Worm (Caenorhabditis elegans): ENCODE measurements around the gene F09E5.7.

F09E5.7 gene

DNA sequence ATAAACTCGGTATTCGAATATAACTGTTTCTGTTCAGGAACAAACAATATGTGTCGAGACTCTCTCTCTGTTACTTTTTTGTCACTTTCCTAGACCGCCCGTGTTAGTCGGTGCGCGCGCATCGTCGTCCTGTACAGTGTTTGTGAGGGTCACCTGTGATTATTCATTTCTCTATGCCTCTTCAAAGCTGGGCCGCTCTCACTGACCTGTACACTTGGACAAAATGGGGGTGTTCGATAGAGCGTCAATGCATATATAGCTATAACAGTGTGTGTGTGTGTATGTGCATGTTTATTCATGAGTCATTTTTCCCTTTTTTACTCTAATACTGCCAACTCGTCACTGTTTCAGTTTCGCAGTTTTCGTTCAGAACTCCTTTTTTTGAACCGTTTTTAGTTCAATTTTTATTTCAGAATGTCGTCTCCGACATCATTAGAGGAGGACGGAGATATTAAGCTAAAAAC is 27.7 kb downstream of the F09E5.7 start, which contains the start of gene pkc-3 (continued):
- TF ChIP-seq efl-3 (GFP tag; optimal IDR thresholded peaks at IDR 0.05): no peak
- TF ChIP-seq aha-1 (tag; optimal IDR thresholded peaks at IDR 0.05): no peak
- TF ChIP-seq nhr-28 (tag; optimal IDR thresholded peaks at IDR 0.05): no peak
- no peak for TF ChIP-seq hlh-17 (GFP tag; optimal IDR thresholded peaks at IDR 0.05; ENCODE audit: borderline replicate concordance)
- TF ChIP-seq lin-15B (tag; optimal IDR thresholded peaks at IDR 0.05): peak; percentile 17
- no peak for TF ChIP-seq sup-37 (GFP tag; optimal IDR thresholded peaks at IDR 0.05)
- TF ChIP-seq unc-98 (GFP tag; IDR thresholded peaks at IDR 0.05): no peak
- peak; percentile 53 to 54 for TF ChIP-seq efl-1 (optimal IDR thresholded peaks at IDR 0.05)
- TF ChIP-seq efl-1 (GFP tag; optimal IDR thresholded peaks at IDR 0.05 in 1 of 2): peak; percentile 21 to 95
- TF ChIP-seq elt-3 (tag; optimal IDR thresholded peaks at IDR 0.05): peak in 3 of 6 experiments; percentile 6 to 74 (median 66)
- no peak for TF ChIP-seq fkh-8 (tag; optimal IDR thresholded peaks at IDR 0.05)
- no peak for TF ChIP-seq C04F5.9 (tag; optimal IDR thresholded peaks at IDR 0.05)
- TF ChIP-seq ceh-8 (GFP tag; optimal IDR thresholded peaks at IDR 0.05): no peak
- TF ChIP-seq dpl-1 (GFP tag; optimal IDR thresholded peaks at IDR 0.05): peak in 2 of 3 experiments; percentile 47 to 50
- peak; percentile 81 for TF ChIP-seq nhr-20 (tag; optimal IDR thresholded peaks at IDR 0.05)
- TF ChIP-seq rnt-1 (tag; optimal IDR thresholded peaks at IDR 0.05): peak; percentile 16
- TF ChIP-seq lsy-2 (tag; optimal IDR thresholded peaks at IDR 0.05): peak; percentile 56 to 58
- peak; percentile 51 for TF ChIP-seq skn-1 (tag; optimal IDR thresholded peaks at IDR 0.05)
- TF ChIP-seq pqm-1 (tag; optimal IDR thresholded peaks at IDR 0.05): no peak
- TF ChIP-seq lin-14 (GFP tag; optimal IDR thresholded peaks at IDR 0.05): peak; percentile 83
- TF ChIP-seq hlh-4 (tag; optimal IDR thresholded peaks at IDR 0.05): no peak
- TF ChIP-seq lin-35 (GFP tag; optimal IDR thresholded peaks at IDR 0.05): peak; percentile 25 to 81
- TF ChIP-seq nhr-19 (GFP tag; conservative IDR thresholded peaks at IDR 0.05): peak; percentile 56
- TF ChIP-seq unc-86 (tag; optimal IDR thresholded peaks at IDR 0.05): no peak
- TF ChIP-seq dsc-1 (tag; optimal IDR thresholded peaks at IDR 0.05): no peak
- TF ChIP-seq lin-13 (GFP tag; optimal IDR thresholded peaks at IDR 0.05): peak; percentile 40
- TF ChIP-seq swsn-7 (tag; optimal IDR thresholded peaks at IDR 0.05): peak; percentile 50
- TF ChIP-seq mab-9 (GFP tag; IDR thresholded peaks at IDR 0.05): no peak
- TF ChIP-seq pax-3 (tag; optimal IDR thresholded peaks at IDR 0.05): no peak
- no peak for TF ChIP-seq nhr-12 (tag; optimal IDR thresholded peaks at IDR 0.05)
- peak; percentile 30 for TF ChIP-seq xbp-1 (tag; optimal IDR thresholded peaks at IDR 0.05)
- TF ChIP-seq nhr-90 (tag; optimal IDR thresholded peaks at IDR 0.05; ENCODE audit: poor library complexity): peak; percentile 77
- TF ChIP-seq aly-2 (tag; optimal IDR thresholded peaks at IDR 0.05): peak; percentile 11
- peak; percentile 68 for TF ChIP-seq elt-2 (tag; optimal IDR thresholded peaks at IDR 0.05)
- TF ChIP-seq fkh-10 (GFP tag; optimal IDR thresholded peaks at IDR 0.05): no peak
- TF ChIP-seq mef-2 (tag; optimal IDR thresholded peaks at IDR 0.05): no peak
- TF ChIP-seq jun-1 (tag; optimal IDR thresholded peaks at IDR 0.05): peak; percentile 20
- TF ChIP-seq zag-1 (tag; optimal IDR thresholded peaks at IDR 0.05): no peak
- TF ChIP-seq snpc-4 (tag; optimal IDR thresholded peaks at IDR 0.05): no peak
- TF ChIP-seq grh-1 (GFP tag; IDR thresholded peaks at IDR 0.05): peak; percentile 44
- peak; percentile 80 for TF ChIP-seq snu-23 (GFP tag; optimal IDR thresholded peaks at IDR 0.05)
- peak; percentile 12 for TF ChIP-seq lir-3 (tag; optimal IDR thresholded peaks at IDR 0.05; ENCODE audit: poor library complexity)
- TF ChIP-seq C34B4.2 (tag; optimal IDR thresholded peaks at IDR 0.05): no peak
- no peak for TF ChIP-seq ces-1 (GFP tag; optimal IDR thresholded peaks at IDR 0.05)

DNA sequence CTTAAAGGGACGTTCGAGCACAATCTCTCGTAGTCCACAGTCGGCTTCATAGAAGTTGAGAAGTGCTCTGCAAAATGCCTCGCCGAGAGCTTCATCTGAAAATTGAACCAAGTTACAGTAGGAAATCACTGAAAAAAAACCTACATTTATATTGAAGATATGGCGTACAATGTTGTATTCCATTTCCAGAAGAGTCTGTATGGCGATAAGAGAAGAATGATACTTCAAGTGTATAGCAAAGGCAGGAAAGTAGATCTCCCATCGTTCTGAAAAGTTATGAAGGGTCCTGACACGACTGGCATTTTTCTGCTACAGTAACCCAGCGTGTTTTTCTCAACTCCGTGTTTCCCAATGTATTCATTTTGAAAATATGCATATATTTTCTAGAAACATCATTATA is 32.4 kb downstream of the F09E5.7 start:
- TF ChIP-seq ceh-8 (GFP tag; optimal IDR thresholded peaks at IDR 0.05) (no peak), efl-1 (optimal IDR thresholded peaks at IDR 0.05) (no peak), efl-1 (GFP tag; optimal IDR thresholded peaks at IDR 0.05 in 1 of 2) (peak in 1 of 2 experiments; percentile 61)
